Fruit fly (Drosophila melanogaster): ENCODE measurements around the gene Josd.

The Josd gene

dm6 chrX:6255414-6255915 lies 5.5 kb upstream of the Josd start, which contains the start of the genes Rbcn-3A and Spx (continued):
- peak; percentile 55 for TF ChIP-seq CG13424 (tag; optimal IDR thresholded peaks at IDR 0.05)
- TF ChIP-seq CG15011 (GFP tag; optimal IDR thresholded peaks at IDR 0.05) = no peak
- TF ChIP-seq CG14860 (GFP tag; IDR thresholded peaks at IDR 0.05; ENCODE audit: partially characterized antibody) = peak; percentile 89
- TF ChIP-seq CG2678 (tag; optimal IDR thresholded peaks at IDR 0.05) = peak; percentile 34
- TF ChIP-seq MESR4 (GFP tag; optimal IDR thresholded peaks at IDR 0.05) = no peak
- TF ChIP-seq hth (optimal IDR thresholded peaks at IDR 0.05) = no peak
- no peak for TF ChIP-seq CG12299 (tag; optimal IDR thresholded peaks at IDR 0.05)
- TF ChIP-seq Optix (GFP tag; IDR thresholded peaks at IDR 0.05) = no peak
- TF ChIP-seq al (GFP tag; IDR thresholded peaks at IDR 0.05) = peak; percentile 23; the same call in 1 of the 2 replicates
- no peak for TF ChIP-seq CG8478 (optimal IDR thresholded peaks at IDR 0.05)
- peak; percentile 87 for TF ChIP-seq CG13287 (GFP tag; IDR thresholded peaks at IDR 0.05; ENCODE audit: partially characterized antibody)
- TF ChIP-seq Poxn (GFP tag; IDR thresholded peaks at IDR 0.05) = no peak
- no peak for TF ChIP-seq schlank (tag; optimal IDR thresholded peaks at IDR 0.05)
- TF ChIP-seq CG16815 (GFP tag; optimal IDR thresholded peaks at IDR 0.05) = no peak
- peak; percentile 6 for TF ChIP-seq B-H2 (GFP tag; optimal IDR thresholded peaks at IDR 0.05)
- TF ChIP-seq CG10565 (GFP tag; optimal IDR thresholded peaks at IDR 0.05) = no peak
- no peak for TF ChIP-seq CG15073 (GFP tag; optimal IDR thresholded peaks at IDR 0.05)
- TF ChIP-seq CG7928 (GFP tag; optimal IDR thresholded peaks at IDR 0.05) = no peak
- TF ChIP-seq cato (GFP tag; optimal IDR thresholded peaks at IDR 0.05; ENCODE audit: borderline replicate concordance) = no peak
- no peak for TF ChIP-seq trh (GFP tag; optimal IDR thresholded peaks at IDR 0.05)
- no peak for TF ChIP-seq esg (GFP tag; conservative IDR thresholded peaks at IDR 0.05)
- TF ChIP-seq bsh (GFP tag; optimal IDR thresholded peaks at IDR 0.05) = no peak
- TF ChIP-seq bigmax (GFP tag; optimal IDR thresholded peaks at IDR 0.05) = no peak
- TF ChIP-seq CG11247 (GFP tag; IDR thresholded peaks at IDR 0.05) = no peak
- no peak for TF ChIP-seq her (GFP tag; optimal IDR thresholded peaks at IDR 0.05)
- no peak for TF ChIP-seq en (GFP tag; optimal IDR thresholded peaks at IDR 0.05)
- TF ChIP-seq CG4854 (GFP tag; optimal IDR thresholded peaks at IDR 0.05) = no peak
- no peak for TF ChIP-seq dan (GFP tag; IDR thresholded peaks at IDR 0.05)
- no peak for TF ChIP-seq insv (GFP tag; optimal IDR thresholded peaks at IDR 0.05)
- TF ChIP-seq CkIIα-i1 (GFP tag; IDR thresholded peaks at IDR 0.05) = no peak
- no peak for TF ChIP-seq Doc2 (GFP tag; IDR thresholded peaks at IDR 0.05)
- TF ChIP-seq CG30431 (GFP tag; optimal IDR thresholded peaks at IDR 0.05) = no peak
- no peak for TF ChIP-seq CG8765 (GFP tag; IDR thresholded peaks at IDR 0.05)
- no peak for TF ChIP-seq Neu2 (GFP tag; optimal IDR thresholded peaks at IDR 0.05; ENCODE audit: borderline replicate concordance)
- peak; percentile 32 for TF ChIP-seq CG30020 (tag; optimal IDR thresholded peaks at IDR 0.05)
- TF ChIP-seq repo (GFP tag; optimal IDR thresholded peaks at IDR 0.05) = no peak
- TF ChIP-seq NC2α (GFP tag; optimal IDR thresholded peaks at IDR 0.05) = no peak
- TF ChIP-seq BtbVII (GFP tag; optimal IDR thresholded peaks at IDR 0.05) = no peak
- peak; percentile 39 for TF ChIP-seq CG10267 (tag; optimal IDR thresholded peaks at IDR 0.05)
- no peak for TF ChIP-seq lov (optimal IDR thresholded peaks at IDR 0.05)
- no peak for TF ChIP-seq lov (GFP tag; IDR thresholded peaks at IDR 0.05)
- no peak for TF ChIP-seq wor (GFP tag; IDR thresholded peaks at IDR 0.05)
- TF ChIP-seq CG1603 (tag; optimal IDR thresholded peaks at IDR 0.05) = peak; percentile 3
- no peak for TF ChIP-seq B-H1 (GFP tag; IDR thresholded peaks at IDR 0.05)
- TF ChIP-seq Sry-δ (GFP tag; optimal IDR thresholded peaks at IDR 0.05) = peak; percentile 81
- peak; percentile 94 for TF ChIP-seq Scr (GFP tag; IDR thresholded peaks at IDR 0.05; ENCODE audit: partially characterized antibody)
- TF ChIP-seq CG15269 (tag; optimal IDR thresholded peaks at IDR 0.05) = peak; percentile 41
- no peak for TF ChIP-seq Aef1 (GFP tag; IDR thresholded peaks at IDR 0.05)
- no peak for TF ChIP-seq CG12219 (GFP tag; optimal IDR thresholded peaks at IDR 0.05)
- no peak for TF ChIP-seq CG17186 (GFP tag; optimal IDR thresholded peaks at IDR 0.05)
- no peak for TF ChIP-seq HmgZ (tag; optimal IDR thresholded peaks at IDR 0.05)
- no peak for TF ChIP-seq jigr1 (GFP tag; IDR thresholded peaks at IDR 0.05)
